Worm (Caenorhabditis elegans) whole organism, L3 larva: ENCODE results near the gene R11G1.7.

Source experiments
- ZK546.5 ChIP-seq: sonication (generic microtip); optimal IDR thresholded peaks from 2 replicates; lab custom pipeline; 2017; ENCODE audit warnings: missing biosample characterization, missing genetic modification characterization
- ama-1 ChIP-seq: fragments of 150-350 bp; optimal IDR thresholded peaks from 2 replicates; lab custom pipeline; 2018
- ceh-16 ChIP-seq: sonication (generic microtip); optimal IDR thresholded peaks from 2 replicates; lab custom pipeline; 2017; ENCODE audit warnings: missing biosample characterization, missing genetic modification characterization
- ceh-28 ChIP-seq: fragments of 150-350 bp; optimal IDR thresholded peaks from 2 replicates; lab custom pipeline; 2014; ENCODE audit warnings: missing biosample characterization, missing genetic modification reagents, missing genetic modification characterization
- ceh-82 ChIP-seq: fragments of 150-350 bp; optimal IDR thresholded peaks from 2 replicates; lab custom pipeline; 2014; ENCODE audit warnings: missing biosample characterization, missing genetic modification characterization
- hmg-11 ChIP-seq: sonication (generic microtip); optimal IDR thresholded peaks from 2 replicates; lab custom pipeline; 2016; ENCODE audit warnings: missing genetic modification characterization, missing compliant biosample characterization
- lin-39 ChIP-seq: fragments of 150-350 bp; optimal IDR thresholded peaks from 2 replicates; lab custom pipeline; 2018; ENCODE audit warnings: missing biosample characterization, missing genetic modification reagents, missing genetic modification characterization
- lsy-12 ChIP-seq: sonication (generic microtip); optimal IDR thresholded peaks from 2 replicates; lab custom pipeline; 2016; ENCODE audit warnings: mild to moderate bottlenecking, missing genetic modification characterization, missing compliant biosample characterization
- mml-1 ChIP-seq: fragments of 150-350 bp; sonication (generic microtip); optimal IDR thresholded peaks from 3 replicates; lab custom pipeline; 2014; ENCODE audit warnings: missing biosample characterization, missing genetic modification characterization
- nfya-1 ChIP-seq: sonication (generic microtip); optimal IDR thresholded peaks from 2 replicates; lab custom pipeline; 2017; ENCODE audit warnings: missing genetic modification characterization, mild to moderate bottlenecking, missing compliant biosample characterization, antibody characterized with exemption, moderate library complexity; ENCODE audit not compliant: insufficient read depth
- nhr-11 ChIP-seq: fragments of 150-350 bp; optimal IDR thresholded peaks from 2 replicates; lab custom pipeline; 2014; ENCODE audit warnings: missing biosample characterization, missing genetic modification characterization
- nhr-12 ChIP-seq: fragments of 150-350 bp; optimal IDR thresholded peaks from 2 replicates; lab custom pipeline; 2014; ENCODE audit warnings: missing biosample characterization, missing genetic modification characterization
- nhr-23 ChIP-seq: fragments of 150-350 bp; optimal IDR thresholded peaks from 2 replicates; lab custom pipeline; 2014; ENCODE audit warnings: missing biosample characterization, missing genetic modification reagents, missing genetic modification characterization
- nhr-237 ChIP-seq: fragments of 150-350 bp; optimal IDR thresholded peaks from 2 replicates; lab custom pipeline; 2014; ENCODE audit warnings: missing biosample characterization, missing genetic modification characterization
- nhr-43 ChIP-seq: sonication (generic microtip); optimal IDR thresholded peaks from 2 replicates; lab custom pipeline; 2016; ENCODE audit warnings: mild to moderate bottlenecking, missing genetic modification characterization, missing compliant biosample characterization; ENCODE audit not compliant: poor library complexity, severe bottlenecking
- nhr-77 ChIP-seq: fragments of 150-350 bp; optimal IDR thresholded peaks from 2 replicates; lab custom pipeline; 2014; ENCODE audit warnings: missing biosample characterization, missing genetic modification characterization
- pha-4 ChIP-seq: fragments of 150-350 bp; optimal IDR thresholded peaks from 2 replicates; lab custom pipeline; 2014; ENCODE audit warnings: missing biosample characterization, missing genetic modification reagents, missing genetic modification characterization
- pqm-1 ChIP-seq: fragments of 150-350 bp; optimal IDR thresholded peaks from 2 replicates; lab custom pipeline; 2017; ENCODE audit warnings: missing biosample characterization, missing genetic modification characterization, inconsistent platforms
- sea-2 ChIP-seq: fragments of 150-350 bp; sonication (generic microtip); optimal IDR thresholded peaks from 4 replicates; lab custom pipeline; 2014; ENCODE audit warnings: missing biosample characterization, missing genetic modification reagents, missing genetic modification characterization
- tbx-2 ChIP-seq: sonication (generic microtip); optimal IDR thresholded peaks from 2 replicates; lab custom pipeline; 2016; ENCODE audit warnings: mild to moderate bottlenecking, missing genetic modification characterization, missing compliant biosample characterization
- zag-1 ChIP-seq: fragments of 150-350 bp; optimal IDR thresholded peaks from 2 replicates; lab custom pipeline; 2014; ENCODE audit warnings: missing biosample characterization, missing genetic modification characterization
- ztf-11 ChIP-seq: fragments of 150-350 bp; optimal IDR thresholded peaks from 2 replicates; lab custom pipeline; 2014; ENCODE audit warnings: missing biosample characterization, missing genetic modification characterization
- ztf-4 ChIP-seq: fragments of 150-350 bp; optimal IDR thresholded peaks from 2 replicates; lab custom pipeline; 2014; ENCODE audit warnings: missing biosample characterization, missing genetic modification characterization

The R11G1.7 gene

ce11 chrX:3695826-3696225 is 39.8 kb downstream of the R11G1.7 start:
- TF ChIP-seq mml-1 (tag; lab: Kevin White, UChicago), result no peak
- peak; percentile 13 for TF ChIP-seq hmg-11 (tag; lab: Kevin White, UChicago)
- no peak for TF ChIP-seq nhr-237 (tag; lab: Kevin White, UChicago)
- TF ChIP-seq nhr-11 (tag; lab: Kevin White, UChicago), result no peak
- no peak for TF ChIP-seq nhr-77

- TF ChIP-seq nfya-1 (tag; lab: Kevin White, UChicago), result no peak
Observed at ce11 chrX:3696603-3697002, 40.5 kb downstream of the R11G1.7 start, which contains the start of gene C01C4.3. Gene C01C4.3, plus strand, starts transcription at chrX:3696903.

- TF ChIP-seq zag-1 (tag; lab: Kevin White, UChicago) (peak; percentile 10), ceh-82 (tag; lab: Kevin White, UChicago) (peak; percentile 51), ama-1 (lab: Kevin White, UChicago) (no peak), lsy-12 (tag; lab: Kevin White, UChicago) (peak; percentile 62), tbx-2 (tag; lab: Kevin White, UChicago) (peak; percentile 57), ztf-4 (tag; lab: Kevin White, UChicago) (no peak), nhr-43 (tag; lab: Kevin White, UChicago) (peak; percentile 57), sea-2 (GFP tag; lab: Kevin White, UChicago) (no peak), pha-4 (tag; lab: Kevin White, UChicago) (peak; percentile 60), hmg-11 (tag; lab: Kevin White, UChicago) (peak; percentile 94), nfya-1 (tag; lab: Kevin White, UChicago) (peak; percentile 38), lin-39 (peak; percentile 74), pqm-1 (tag; lab: Kevin White, UChicago) (peak; percentile 19)
- TF ChIP-seq, all 47 proteins: peak for 10
Observed at ce11 chrX:3697623-3698022, 41.6 kb downstream of the R11G1.7 start.

- TF ChIP-seq ceh-28 (tag; lab: Kevin White, UChicago) (no peak), nhr-237 (tag; lab: Kevin White, UChicago) (no peak), lsy-12 (tag; lab: Kevin White, UChicago) (no peak)
Observed at ce11 chrX:3701861-3702260, 45.8 kb downstream of the R11G1.7 start.

ce11 chrX:3705319-3705718 is 49.2 kb downstream of the R11G1.7 start:
- peak; percentile 54 for TF ChIP-seq lin-39
- TF ChIP-seq hmg-11 (tag; lab: Kevin White, UChicago), result no peak

- TF ChIP-seq ceh-16 (tag; lab: Kevin White, UChicago), result no peak
- TF ChIP-seq nhr-23 (tag; lab: Kevin White, UChicago), result no peak
- no peak for TF ChIP-seq ztf-11 (tag; lab: Kevin White, UChicago)
- TF ChIP-seq ZK546.5 (tag; lab: Kevin White, UChicago), result no peak
- TF ChIP-seq nhr-12 (tag; lab: Kevin White, UChicago), result no peak
- no peak for TF ChIP-seq lsy-12 (tag; lab: Kevin White, UChicago)
- no peak for TF ChIP-seq hmg-11 (tag; lab: Kevin White, UChicago)
- TF ChIP-seq, all 47 proteins: peak for 0
Observed at ce11 chrX:3706319-3706718, 50.2 kb downstream of the R11G1.7 start.
